Worm (Caenorhabditis elegans) whole organism, L3 larva: ENCODE data around the gene F13E9.13.

Experiments used
- ceh-82 ChIP-seq: fragments of 150-350 bp; optimal IDR thresholded peaks from 2 replicates; lab custom pipeline; 2014; ENCODE audit warnings: missing biosample characterization, missing genetic modification characterization
- hmg-11 ChIP-seq: sonication (generic microtip); optimal IDR thresholded peaks from 2 replicates; lab custom pipeline; 2016; ENCODE audit warnings: missing genetic modification characterization, missing compliant biosample characterization
- lin-39 ChIP-seq: fragments of 150-350 bp; optimal IDR thresholded peaks from 2 replicates; lab custom pipeline; 2018; ENCODE audit warnings: missing biosample characterization, missing genetic modification reagents, missing genetic modification characterization
- nhr-43 ChIP-seq: sonication (generic microtip); optimal IDR thresholded peaks from 2 replicates; lab custom pipeline; 2016; ENCODE audit warnings: mild to moderate bottlenecking, missing genetic modification characterization, missing compliant biosample characterization; ENCODE audit not compliant: poor library complexity, severe bottlenecking
- nhr-77 ChIP-seq: fragments of 150-350 bp; optimal IDR thresholded peaks from 2 replicates; lab custom pipeline; 2014; ENCODE audit warnings: missing biosample characterization, missing genetic modification characterization
- unc-62 ChIP-seq: fragments of 150-350 bp; sonication (generic microtip); optimal IDR thresholded peaks from 4 replicates; lab custom pipeline; 2014; ENCODE audit warnings: missing biosample characterization, missing genetic modification reagents, missing genetic modification characterization

DNA sequence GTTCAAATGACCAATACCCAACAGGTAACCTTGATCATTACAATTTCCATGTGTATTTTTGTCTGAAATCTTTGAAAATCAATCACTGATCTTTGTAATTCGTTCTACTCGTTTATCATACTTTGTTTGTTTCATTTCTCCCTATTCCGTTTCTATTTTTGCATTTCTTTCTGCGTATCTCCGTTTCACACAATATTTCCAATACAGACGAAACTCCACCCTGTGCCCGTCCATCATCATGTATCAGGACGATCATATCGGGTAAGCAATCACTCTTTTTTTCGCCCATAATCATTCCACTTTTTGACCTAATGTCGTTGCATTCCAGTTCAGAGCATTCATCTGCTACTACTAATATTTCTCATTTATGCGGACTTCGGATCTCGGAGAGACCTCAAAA lies 28.4 kb downstream of the F13E9.13 start, which contains the start of gene pyk-2:
- TF ChIP-seq nhr-43 (tag; lab: Kevin White, UChicago) (no peak), nhr-77 (tag; lab: Kevin White, UChicago) (no peak), hmg-11 (tag; lab: Kevin White, UChicago) (no peak), unc-62 (GFP tag; lab: Kevin White, UChicago) (no peak), lin-39 (tag; lab: Kevin White, UChicago) (no peak), ceh-82 (no peak)
